Fruit fly (Drosophila melanogaster) whole organism, embryonic: Measurements from ENCODE around the gene meigo.

Experiments used
- Ada2b ChIP-seq: fragments of 200-800 bp; sonication (Bioruptor generic); IDR thresholded peaks from 2 replicates; pipeline ENCODE4 v1.3.6; 2022; ENCODE audit warnings: missing biosample characterization, missing genetic modification characterization
- CG11085 ChIP-seq: fragments of 200-800 bp; sonication (Bioruptor generic); IDR thresholded peaks from 2 replicates; pipeline ENCODE4 v1.3.6; 2022; ENCODE audit warnings: missing biosample characterization, missing genetic modification characterization
- CG12155 ChIP-seq: fragments of 200-800 bp; sonication (Bioruptor generic); optimal IDR thresholded peaks from 3 replicates; lab custom pipeline; 2016; ENCODE audit warnings: missing biosample characterization, missing genetic modification characterization
- CG12942 ChIP-seq: fragments of 200-800 bp; sonication (Bioruptor generic); optimal IDR thresholded peaks from 3 replicates; lab custom pipeline; 2016; ENCODE audit warnings: missing biosample characterization, missing genetic modification characterization
- CG14860 ChIP-seq: fragments of 200-800 bp; sonication (Bioruptor generic); IDR thresholded peaks from 3 replicates; pipeline ENCODE4 v1.3.6; 2022; ENCODE audit warnings: missing biosample characterization, missing genetic modification characterization; ENCODE audit not compliant: partially characterized antibody
- CG1603 ChIP-seq: fragments of 200-800 bp; sonication (Bioruptor generic); optimal IDR thresholded peaks from 2 replicates; lab custom pipeline; 2019; ENCODE audit warnings: missing biosample characterization, mild to moderate bottlenecking, missing genetic modification characterization, moderate library complexity
- CG1792 ChIP-seq: fragments of 200-800 bp; sonication (Bioruptor generic); optimal IDR thresholded peaks from 2 replicates; lab custom pipeline; 2016; ENCODE audit warnings: missing biosample characterization, missing genetic modification characterization
- CG33213 ChIP-seq: fragments of 200-800 bp; sonication (Bioruptor generic); optimal IDR thresholded peaks from 3 replicates; lab custom pipeline; 2016; ENCODE audit warnings: missing biosample characterization, missing genetic modification characterization
- CG34422 ChIP-seq: fragments of 200-800 bp; sonication (Bioruptor generic); IDR thresholded peaks from 3 replicates; pipeline ENCODE4 v1.3.6; 2022; ENCODE audit warnings: missing biosample characterization, missing genetic modification characterization
- CG4328 ChIP-seq: fragments of 200-800 bp; sonication (Bioruptor generic); optimal IDR thresholded peaks from 3 replicates; lab custom pipeline; 2017; ENCODE audit warnings: missing biosample characterization, missing genetic modification reagents, missing genetic modification characterization
- CG4707 ChIP-seq: fragments of 200-800 bp; sonication (Bioruptor generic); optimal IDR thresholded peaks from 2 replicates; lab custom pipeline; 2018; ENCODE audit warnings: missing biosample characterization, mild to moderate bottlenecking, missing genetic modification characterization, moderate library complexity
- CG6689 ChIP-seq: fragments of 200-800 bp; sonication (Bioruptor generic); IDR thresholded peaks from 2 replicates; pipeline ENCODE4 v1.3.6; 2022; ENCODE audit warnings: missing biosample characterization, missing genetic modification characterization
- CG6813 ChIP-seq: fragments of 200-800 bp; sonication (Bioruptor generic); optimal IDR thresholded peaks from 2 replicates; lab custom pipeline; 2017; ENCODE audit warnings: missing biosample characterization, missing genetic modification characterization, mild to moderate bottlenecking, moderate library complexity, missing genetic modification reagents
- CG7839 ChIP-seq: fragments of 200-800 bp; sonication (Bioruptor generic); optimal IDR thresholded peaks from 3 replicates; lab custom pipeline; 2018; ENCODE audit warnings: missing biosample characterization, mild to moderate bottlenecking, missing genetic modification characterization, moderate library complexity
- CG7928 ChIP-seq: fragments of 200-800 bp; sonication (Bioruptor generic); optimal IDR thresholded peaks from 2 replicates; lab custom pipeline; 2017; ENCODE audit warnings: missing biosample characterization, mild to moderate bottlenecking, missing genetic modification characterization
- D19A ChIP-seq: fragments of 200-800 bp; optimal IDR thresholded peaks from 3 replicates; lab custom pipeline; 2019; ENCODE audit warnings: missing biosample characterization, mild to moderate bottlenecking, missing genetic modification characterization, moderate library complexity
- Dref ChIP-seq: fragments of 200-800 bp; sonication (Bioruptor generic); IDR thresholded peaks from 2 replicates; pipeline ENCODE4 v1.3.6; 2022; ENCODE audit warnings: missing biosample characterization, missing genetic modification characterization
- Eip74EF ChIP-seq, 2 experiments: fragments of 200-800 bp in 1 of 2; fragments of >200 bp in 1 of 2; sonication (Bioruptor generic) in 1 of 2; optimal IDR thresholded peaks; 2 replicates each; lab custom pipeline; 2017 to 2019; ENCODE audit warnings: missing biosample characterization in 2 of 2, missing genetic modification characterization in 2 of 2, mild to moderate bottlenecking in 1 of 2, moderate library complexity in 1 of 2
- H2.0 ChIP-seq: fragments of 200-800 bp; sonication (Bioruptor generic); IDR thresholded peaks from 2 replicates; pipeline ENCODE4 v1.3.6; 2022; ENCODE audit warnings: missing biosample characterization, missing genetic modification characterization
- HLH3B ChIP-seq: fragments of 200-800 bp; sonication (Bioruptor generic); IDR thresholded peaks from 2 replicates; pipeline ENCODE4 v1.3.6; 2022; ENCODE audit warnings: missing biosample characterization, missing genetic modification characterization
- Hsf ChIP-seq: fragments of 200-800 bp; sonication (Bioruptor generic); optimal IDR thresholded peaks from 3 replicates; lab custom pipeline; 2016; ENCODE audit warnings: missing biosample characterization, missing genetic modification characterization
- MESR4 ChIP-seq: fragments of 200-800 bp; sonication (Bioruptor generic); optimal IDR thresholded peaks from 2 replicates; lab custom pipeline; 2018; ENCODE audit warnings: missing biosample characterization, mild to moderate bottlenecking, missing genetic modification characterization, moderate library complexity
- Rx ChIP-seq: fragments of 200-800 bp; sonication (Bioruptor generic); IDR thresholded peaks from 2 replicates; pipeline ENCODE4 v1.3.6; 2022; ENCODE audit warnings: missing biosample characterization, missing genetic modification characterization
- Side ChIP-seq: fragments of 200-800 bp; sonication (Bioruptor generic); optimal IDR thresholded peaks from 2 replicates; lab custom pipeline; 2016; ENCODE audit warnings: missing biosample characterization, missing genetic modification characterization
- Sox100B ChIP-seq: fragments of 200-800 bp; sonication (Bioruptor generic); optimal IDR thresholded peaks from 3 replicates; lab custom pipeline; 2018; ENCODE audit warnings: missing biosample characterization, mild to moderate bottlenecking, missing genetic modification characterization
- ac ChIP-seq: fragments of 200-800 bp; sonication (Bioruptor generic); optimal IDR thresholded peaks from 3 replicates; lab custom pipeline; 2017; ENCODE audit warnings: missing biosample characterization, mild to moderate bottlenecking, missing genetic modification characterization
- ase ChIP-seq: fragments of 200-800 bp; sonication (Bioruptor generic); IDR thresholded peaks from 3 replicates; pipeline ENCODE4 v1.3.6; 2022; ENCODE audit warnings: missing biosample characterization, missing genetic modification characterization
- ash1 ChIP-seq: fragments of 200-800 bp; sonication (Bioruptor generic); optimal IDR thresholded peaks from 2 replicates; lab custom pipeline; 2018; ENCODE audit warnings: missing biosample characterization, mild to moderate bottlenecking, missing genetic modification characterization
- az2 ChIP-seq: fragments of 200-800 bp; sonication (Bioruptor generic); optimal IDR thresholded peaks from 3 replicates; lab custom pipeline; 2016; ENCODE audit warnings: missing biosample characterization, missing genetic modification characterization
- bigmax ChIP-seq: fragments of 200-800 bp; sonication (Bioruptor generic); optimal IDR thresholded peaks from 2 replicates; lab custom pipeline; 2018; ENCODE audit warnings: missing biosample characterization, mild to moderate bottlenecking, missing genetic modification characterization
- cg ChIP-seq: fragments of 200-800 bp; sonication (Bioruptor generic); optimal IDR thresholded peaks from 3 replicates; lab custom pipeline; 2019; ENCODE audit warnings: missing biosample characterization, mild to moderate bottlenecking, missing genetic modification characterization, moderate library complexity
- chm ChIP-seq: fragments of 200-800 bp; sonication (Bioruptor generic); IDR thresholded peaks from 2 replicates; pipeline ENCODE4 v1.3.6; 2022; ENCODE audit warnings: missing biosample characterization, missing genetic modification characterization
- dati ChIP-seq: fragments of 200-800 bp; sonication (Bioruptor generic); IDR thresholded peaks from 2 replicates; pipeline ENCODE4 v1.3.6; 2022; ENCODE audit warnings: missing biosample characterization, missing genetic modification characterization
- disco-r ChIP-seq: fragments of 200-800 bp; sonication (Bioruptor generic); optimal IDR thresholded peaks from 2 replicates; lab custom pipeline; 2016; ENCODE audit warnings: missing biosample characterization, missing genetic modification characterization
- eyg ChIP-seq: fragments of 200-800 bp; sonication (Bioruptor generic); optimal IDR thresholded peaks from 3 replicates; lab custom pipeline; 2016; ENCODE audit warnings: missing biosample characterization, missing genetic modification characterization
- fru ChIP-seq: fragments of >200 bp; optimal IDR thresholded peaks from 2 replicates; lab custom pipeline; 2017
- ftz-f1 ChIP-seq: fragments of 200-800 bp; sonication (Bioruptor generic); optimal IDR thresholded peaks from 2 replicates; lab custom pipeline; 2016; ENCODE audit warnings: missing biosample characterization, missing genetic modification characterization
- gcm2 ChIP-seq: fragments of 200-800 bp; sonication (Bioruptor generic); optimal IDR thresholded peaks from 2 replicates; lab custom pipeline; 2016; ENCODE audit warnings: missing biosample characterization, missing genetic modification characterization
- h ChIP-seq: fragments of >200 bp; optimal IDR thresholded peaks from 2 replicates; lab custom pipeline; 2017
- her ChIP-seq: fragments of 200-800 bp; sonication (Bioruptor generic); optimal IDR thresholded peaks from 2 replicates; lab custom pipeline; 2016; ENCODE audit warnings: missing biosample characterization, missing genetic modification characterization
- lbe ChIP-seq: fragments of 200-800 bp; sonication (Bioruptor generic); optimal IDR thresholded peaks from 2 replicates; lab custom pipeline; 2016; ENCODE audit warnings: missing biosample characterization, mild to moderate bottlenecking, missing genetic modification characterization
- lmd ChIP-seq: fragments of 200-800 bp; sonication (Bioruptor generic); IDR thresholded peaks from 2 replicates; pipeline ENCODE4 v1.3.6; 2022; ENCODE audit warnings: missing biosample characterization, missing genetic modification characterization
- luna ChIP-seq: fragments of 200-800 bp; sonication (Bioruptor generic); optimal IDR thresholded peaks from 2 replicates; lab custom pipeline; 2016; ENCODE audit warnings: missing biosample characterization, missing genetic modification characterization
- mirr ChIP-seq: fragments of 200-800 bp; sonication (Bioruptor generic); optimal IDR thresholded peaks from 3 replicates; lab custom pipeline; 2018; ENCODE audit warnings: missing biosample characterization, mild to moderate bottlenecking, missing genetic modification characterization
- oc ChIP-seq: fragments of 200-800 bp; sonication (Bioruptor generic); optimal IDR thresholded peaks from 2 replicates; lab custom pipeline; 2018; ENCODE audit warnings: missing biosample characterization, mild to moderate bottlenecking, missing genetic modification characterization, moderate library complexity
- otp ChIP-seq: fragments of 200-800 bp; sonication (Bioruptor generic); IDR thresholded peaks from 3 replicates; pipeline ENCODE4, ENCODE4 v1.3.6; 2022; ENCODE audit warnings: missing biosample characterization, missing genetic modification characterization
- prd ChIP-seq, 3 experiments: fragments of >200 bp in 2 of 3; fragments of 200-800 bp in 1 of 3; sonication (Bioruptor generic) in 1 of 3; optimal IDR thresholded peaks in 2 of 3; IDR thresholded peaks in 1 of 3; 2 replicates in 2 of 3; 3 replicates in 1 of 3; pipeline versions ENCODE4 v1.3.6 to Lab custom; 2017 to 2022; ENCODE audit warnings: missing biosample characterization in 1 of 3, missing genetic modification characterization in 1 of 3
- ranshi ChIP-seq: fragments of 200-800 bp; sonication (Bioruptor generic); IDR thresholded peaks from 2 replicates; pipeline ENCODE4 v1.3.6; 2022; ENCODE audit warnings: missing biosample characterization, missing genetic modification characterization
- stc ChIP-seq: fragments of 200-800 bp; sonication (Bioruptor generic); IDR thresholded peaks from 2 replicates; pipeline ENCODE4 v1.3.6; 2022; ENCODE audit warnings: missing biosample characterization, missing genetic modification characterization
- unpg ChIP-seq: fragments of 200-800 bp; sonication (Bioruptor generic); optimal IDR thresholded peaks from 3 replicates; lab custom pipeline; 2018; ENCODE audit warnings: missing biosample characterization, mild to moderate bottlenecking, missing genetic modification characterization, moderate library complexity

meigo gene

DNA sequence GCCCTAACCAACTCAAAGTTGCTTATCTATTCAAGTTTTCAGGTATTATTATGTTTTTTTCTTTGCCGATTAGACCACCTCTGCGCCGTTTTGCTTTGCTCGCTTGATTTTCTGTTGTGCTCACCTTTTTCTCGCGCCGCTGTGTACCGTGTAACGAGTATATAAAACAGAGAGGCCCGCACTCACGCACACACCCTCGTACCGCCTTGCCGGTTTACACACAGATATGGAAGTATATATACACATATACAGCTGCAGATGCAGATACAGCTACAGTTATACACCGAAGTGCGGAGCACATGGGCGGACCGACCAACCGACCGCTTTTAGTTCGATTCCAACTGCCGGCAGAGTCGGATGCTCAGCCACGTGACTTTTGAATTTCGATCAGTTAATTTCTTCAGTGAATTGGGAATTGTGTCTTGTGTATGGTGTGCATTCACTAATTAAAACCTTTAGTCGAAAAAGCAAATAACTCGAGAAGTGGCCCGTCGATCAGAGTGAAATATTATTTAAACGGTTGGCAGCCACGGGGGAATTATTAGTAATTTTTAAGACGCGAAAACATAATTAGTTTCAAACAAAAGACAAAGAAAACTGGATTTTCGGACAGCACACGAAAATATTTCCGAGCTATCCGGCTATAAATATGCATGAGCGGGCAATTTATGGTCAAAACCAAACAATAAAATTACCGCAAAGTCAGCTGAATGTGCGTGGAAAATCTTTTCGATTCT, 50.6 kb downstream of the meigo start (continued):
- TF ChIP-seq otp = peak; percentile 26; the same call in 1 of the 3 replicates
- no peak for TF ChIP-seq lmd (GFP tag; lab: Robert Waterston, UW)
- TF ChIP-seq CG7839 (tag; lab: Kevin White, UChicago) = peak; percentile 12
- TF ChIP-seq oc (tag; lab: Kevin White, UChicago) = peak; percentile 54
- TF ChIP-seq bigmax (GFP tag; lab: Kevin White, UChicago) = peak; percentile 42
- no peak for TF ChIP-seq az2 (GFP tag; lab: Kevin White, UChicago)
- TF ChIP-seq chm (GFP tag; lab: Robert Waterston, UW) = peak; percentile 89
- TF ChIP-seq h (lab: Kevin White, UChicago) = no peak
- TF ChIP-seq ac = peak; percentile 26
- no peak for TF ChIP-seq Ada2b (GFP tag; lab: Robert Waterston, UW)
- TF ChIP-seq gcm2 (GFP tag; lab: Kevin White, UChicago) = peak; percentile 10
- TF ChIP-seq cg (GFP tag; lab: Kevin White, UChicago) = peak; percentile 100
- no peak for TF ChIP-seq eyg (GFP tag; lab: Kevin White, UChicago)
- TF ChIP-seq disco-r (GFP tag; lab: Kevin White, UChicago) = no peak
- TF ChIP-seq CG34422 = peak; percentile 90
- peak; percentile 35 for TF ChIP-seq CG1603 (tag; lab: Kevin White, UChicago)
- TF ChIP-seq Eip74EF (GFP tag; optimal IDR thresholded peaks at IDR 0.05; lab: Kevin White, UChicago) = peak in 1 of 2 experiments; percentile 70
- no peak for TF ChIP-seq CG1792 (GFP tag; lab: Kevin White, UChicago)
- TF ChIP-seq ranshi (GFP tag; lab: Robert Waterston, UW) = peak; percentile 15; the same call in 1 of the 2 replicates
- no peak for TF ChIP-seq CG4707 (GFP tag; lab: Kevin White, UChicago)
- TF ChIP-seq dati (GFP tag; lab: Robert Waterston, UW) = no peak
- peak; percentile 70 for TF ChIP-seq ftz-f1 (GFP tag; lab: Kevin White, UChicago)
- TF ChIP-seq CG12942 (GFP tag; lab: Kevin White, UChicago) = no peak
- peak; percentile 21 for TF ChIP-seq unpg (GFP tag; lab: Kevin White, UChicago)
- TF ChIP-seq Rx (GFP tag; lab: Robert Waterston, UW) = no peak
- TF ChIP-seq CG6813 (GFP tag; lab: Kevin White, UChicago) = peak; percentile 52
- peak; percentile 56 for TF ChIP-seq lbe (GFP tag; lab: Kevin White, UChicago)
- no peak for TF ChIP-seq luna
- peak; percentile 39 for TF ChIP-seq D19A
- no peak for TF ChIP-seq Hsf (GFP tag; lab: Kevin White, UChicago)
- no peak for TF ChIP-seq prd (optimal IDR thresholded peaks at IDR 0.05; lab: Kevin White, UChicago)
- no peak for TF ChIP-seq prd (GFP tag; IDR thresholded peaks at IDR 0.05; lab: Robert Waterston, UW)
- TF ChIP-seq Side (GFP tag; lab: Kevin White, UChicago) = peak; percentile 61
- TF ChIP-seq CG11085 (GFP tag; lab: Robert Waterston, UW) = no peak
- TF ChIP-seq CG4328 (GFP tag; lab: Kevin White, UChicago) = peak; percentile 37
- no peak for TF ChIP-seq Sox100B (GFP tag; lab: Kevin White, UChicago)
- TF ChIP-seq CG7928 (GFP tag; lab: Kevin White, UChicago) = no peak
- TF ChIP-seq CG6689 (GFP tag; lab: Robert Waterston, UW) = peak; percentile 76
- TF ChIP-seq CG33213 (GFP tag; lab: Kevin White, UChicago) = no peak
- no peak for TF ChIP-seq CG14860 (GFP tag; lab: Robert Waterston, UW)
- TF ChIP-seq Dref (GFP tag; lab: Robert Waterston, UW) = no peak
- TF ChIP-seq MESR4 (GFP tag; lab: Kevin White, UChicago) = peak; percentile 26
- peak; percentile 34 for TF ChIP-seq CG12155 (GFP tag; lab: Kevin White, UChicago)
- peak; percentile 30; the same call in 1 of the 2 replicates for TF ChIP-seq stc (GFP tag; lab: Robert Waterston, UW)
- peak; percentile 90 for TF ChIP-seq mirr (GFP tag; lab: Kevin White, UChicago)
- TF ChIP-seq H2.0 (GFP tag; lab: Robert Waterston, UW) = no peak
- peak; percentile 66 for TF ChIP-seq her (GFP tag; lab: Kevin White, UChicago)
- TF ChIP-seq ash1 = peak; percentile 47
- TF ChIP-seq fru (lab: Kevin White, UChicago) = no peak
- no peak for TF ChIP-seq HLH3B (GFP tag; lab: Robert Waterston, UW)
- TF ChIP-seq ase (GFP tag; lab: Robert Waterston, UW) = no peak
